Fruit fly (Drosophila melanogaster) Kc167 (cell line): ENCODE measurements around the gene CG17768.
A peak's percentile ranks its signal among the peaks of the same experiment; 100 is the strongest.

Source experiments
- Myc ChIP-seq: fragments of >200 bp; optimal IDR thresholded peaks from 2 replicates; lab custom pipeline; 2017; ENCODE audit warnings: missing external identifiers
- Sin3A ChIP-seq: fragments of >200 bp; optimal IDR thresholded peaks from 2 replicates; lab custom pipeline; 2018; ENCODE audit warnings: missing external identifiers
- h ChIP-seq: fragments of >200 bp; optimal IDR thresholded peaks from 3 replicates; lab custom pipeline; 2018; ENCODE audit warnings: missing external identifiers
- insv ChIP-seq: fragments of >200 bp; optimal IDR thresholded peaks from 3 replicates; lab custom pipeline; 2018; ENCODE audit warnings: missing external identifiers
- psq ChIP-seq: fragments of >200 bp; optimal IDR thresholded peaks from 2 replicates; lab custom pipeline; 2017; ENCODE audit warnings: missing external identifiers
- ttk ChIP-seq: sonication (Bioruptor generic); optimal IDR thresholded peaks from 2 replicates; lab custom pipeline; 2017; ENCODE audit warnings: missing external identifiers

The CG17768 gene

DNA sequence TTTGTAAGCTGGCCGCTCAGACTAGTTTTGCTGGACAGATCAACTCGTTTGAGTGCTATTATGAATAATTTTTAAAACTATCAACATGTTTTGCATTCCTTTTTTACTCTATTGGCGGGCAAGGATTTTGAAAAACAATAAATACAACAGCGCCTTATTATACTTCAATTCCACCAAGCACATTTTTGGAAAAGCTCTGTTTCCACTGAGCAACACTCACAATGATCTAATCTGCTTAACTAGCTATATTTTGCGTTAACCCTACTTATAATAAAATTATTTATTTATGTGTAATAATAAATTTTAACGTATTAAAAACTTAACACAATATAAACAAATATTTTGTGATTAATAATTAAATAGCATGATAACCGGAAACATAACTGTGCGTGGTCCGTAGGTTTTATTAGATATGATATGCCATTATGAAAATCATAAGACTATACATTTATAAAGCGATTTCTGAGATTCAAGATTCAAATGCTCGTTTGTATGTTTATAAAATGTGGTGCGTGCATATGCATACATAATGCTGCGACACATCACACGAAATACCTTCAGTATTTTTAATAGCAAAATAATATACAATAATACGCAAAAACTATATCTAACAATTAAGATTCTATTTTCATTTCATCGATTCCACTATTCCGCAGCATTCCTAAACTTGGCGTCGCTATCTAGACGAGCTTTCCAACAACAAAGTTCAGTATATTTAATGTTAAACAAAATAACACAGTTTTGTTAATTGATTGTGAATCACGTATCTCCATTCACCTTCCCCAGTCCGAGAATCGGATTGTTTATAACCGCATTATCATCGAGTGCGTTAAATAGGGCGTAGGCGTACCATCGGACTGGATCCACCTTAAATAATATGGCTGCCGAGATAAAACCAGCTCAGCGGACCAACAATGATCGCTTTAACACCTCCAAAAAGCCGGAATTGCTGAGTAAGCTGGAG lies 17.9 kb upstream of the CG17768 start, which contains the start of the genes pie and Wdfy2:
Gene pie, minus strand, starts transcription at position 138 of the 964 bp plus-strand sequence.
Gene Wdfy2, plus strand, starts transcription at position 649 of the 964 bp plus-strand sequence.
- TF ChIP-seq insv (lab: Kevin White, UChicago) (no peak), psq (lab: Kevin White, UChicago) (no peak), Sin3A (no peak), h (lab: Kevin White, UChicago) (no peak), Myc (no peak), ttk (lab: Kevin White, UChicago) (no peak)

- TF ChIP-seq ttk (lab: Kevin White, UChicago) (no peak), psq (lab: Kevin White, UChicago) (no peak), Sin3A (no peak), h (lab: Kevin White, UChicago) (no peak), insv (lab: Kevin White, UChicago) (no peak), Myc (no peak)
These were observed 14.0 kb upstream of the CG17768 start, which contains the start of gene RfC3 for dm6 chr2L:10418981-10419380. Gene RfC3 (plus strand): TSS chr2L:10419190.

DNA sequence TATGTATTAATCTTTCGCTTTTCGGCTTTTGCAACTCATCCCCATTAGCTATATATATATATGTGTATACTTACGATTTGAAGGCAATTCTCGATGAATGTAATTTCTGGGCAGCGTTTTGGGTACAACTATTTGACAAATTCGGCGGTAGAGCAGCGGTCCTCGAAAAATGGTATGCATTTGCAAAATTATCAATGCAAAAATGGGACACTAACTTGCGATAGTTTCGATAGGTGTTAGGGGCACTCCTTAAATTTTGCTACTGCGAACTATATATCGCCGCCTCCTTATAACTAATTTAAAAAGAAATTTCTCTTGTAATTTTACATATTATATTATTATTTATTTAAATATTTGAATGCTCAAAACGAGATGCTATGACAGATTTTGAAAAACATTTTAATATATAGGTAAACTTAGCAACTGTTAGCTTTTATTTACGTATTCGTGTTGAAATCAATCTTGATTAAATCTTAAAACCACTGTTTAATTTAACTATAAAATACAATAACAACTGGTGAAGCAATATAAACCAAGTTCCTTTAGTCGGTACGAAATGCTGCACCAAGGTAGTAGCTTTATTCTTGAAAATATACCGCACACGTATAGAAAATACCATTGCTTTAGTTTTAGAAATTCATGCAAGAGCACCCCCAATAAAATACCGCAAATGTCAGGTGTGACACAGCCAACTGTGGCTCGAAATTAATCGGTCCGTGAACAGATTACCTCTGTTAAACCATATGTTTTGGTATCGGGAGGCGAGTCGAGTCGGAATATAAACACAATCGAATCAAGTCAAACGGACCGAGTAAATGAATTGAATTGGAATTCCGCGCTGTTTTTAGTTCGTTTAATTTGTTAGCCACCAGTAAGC lies 8.5 kb upstream of the CG17768 start, which contains the start of the genes CG5355 and Klp31E:
Gene CG5355, minus strand, starts transcription at position 213 of the 877 bp plus-strand sequence.
Gene Klp31E, plus strand, starts transcription at position 767 of the 877 bp plus-strand sequence.
- TF ChIP-seq ttk (lab: Kevin White, UChicago) (no peak), Sin3A (no peak), psq (lab: Kevin White, UChicago) (no peak), Myc (no peak), insv (lab: Kevin White, UChicago) (no peak), h (lab: Kevin White, UChicago) (no peak)

- TF ChIP-seq Sin3A (no peak), Myc (no peak), ttk (lab: Kevin White, UChicago) (no peak), psq (lab: Kevin White, UChicago) (no peak), insv (lab: Kevin White, UChicago) (no peak)
These were observed 3.1 kb upstream of the CG17768 start, which contains the start of the genes Ip259 and RpS27A for dm6 chr2L:10408122-10408576. Gene Ip259 (plus strand): TSS chr2L:10408352. Gene RpS27A (plus strand): TSS chr2L:10408352.

DNA sequence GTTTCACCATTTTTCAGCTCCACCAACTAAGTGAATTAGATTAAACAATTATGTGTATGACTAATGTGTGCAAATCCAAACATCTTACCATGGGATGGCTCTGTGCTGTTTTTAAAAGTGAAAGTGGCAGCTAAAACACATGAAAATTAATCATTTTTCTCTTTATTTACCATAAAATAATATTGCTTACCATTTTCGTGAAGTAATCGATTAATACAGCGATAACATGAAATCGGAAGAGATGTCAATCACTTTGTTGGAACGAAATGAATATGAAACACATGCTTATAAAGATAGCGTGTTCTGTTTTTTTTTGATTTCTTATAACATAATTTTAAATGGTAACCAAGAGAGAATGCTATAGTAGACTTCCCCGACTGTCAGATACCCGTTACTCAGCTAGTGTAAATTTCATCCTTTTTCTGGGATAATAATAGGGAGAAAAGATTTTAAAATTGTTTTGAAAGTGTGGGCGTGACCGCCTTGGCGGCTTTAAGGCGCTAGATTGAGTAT lies 1.1 kb downstream of the CG17768 start:
- TF ChIP-seq Sin3A (no peak), ttk (lab: Kevin White, UChicago) (no peak), h (lab: Kevin White, UChicago) (no peak), Myc (no peak), insv (lab: Kevin White, UChicago) (no peak), psq (lab: Kevin White, UChicago) (no peak)

DNA sequence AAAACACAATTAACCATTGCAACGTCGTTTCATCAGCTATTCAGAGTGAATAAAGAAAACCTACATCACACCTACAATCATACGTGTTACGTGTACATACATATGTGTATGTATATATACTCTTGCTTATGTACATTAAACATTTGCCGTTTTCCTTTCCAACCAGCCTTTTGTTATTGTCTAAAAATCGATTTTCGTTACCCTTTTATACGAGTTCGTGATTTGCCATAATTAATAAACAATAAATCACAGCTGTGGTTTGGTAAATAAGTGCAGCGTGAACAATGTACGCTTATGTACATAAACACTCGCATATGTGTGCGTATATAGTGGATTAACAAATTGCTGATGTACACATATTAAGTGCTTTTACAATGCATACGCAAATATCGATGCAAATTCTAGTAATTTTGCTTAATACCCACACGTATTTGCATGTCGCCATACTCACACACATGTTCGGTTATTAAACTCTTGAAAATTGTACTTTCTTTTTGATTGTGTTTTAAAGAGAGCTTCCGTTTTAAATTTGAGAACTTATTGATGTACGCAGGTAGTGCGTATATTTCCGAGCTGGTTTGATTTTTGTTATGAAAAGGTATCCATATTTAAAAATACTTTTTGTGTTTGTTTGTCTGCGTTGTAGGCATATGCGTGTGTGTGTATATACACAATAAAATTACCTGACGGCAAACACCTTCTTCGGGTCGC lies 8.0 kb downstream of the CG17768 start:
- TF ChIP-seq psq (lab: Kevin White, UChicago) (no peak), insv (lab: Kevin White, UChicago) (no peak), Sin3A (no peak), h (lab: Kevin White, UChicago) (no peak), Myc (no peak)

- peak; percentile 31 for TF ChIP-seq psq (lab: Kevin White, UChicago)
- no peak for TF ChIP-seq ttk (lab: Kevin White, UChicago)
These were observed 8.5 kb downstream of the CG17768 start, which contains the start of gene Cnot4 for dm6 chr2L:10396488-10396824. Gene Cnot4 (plus strand): TSS chr2L:10396716.

DNA sequence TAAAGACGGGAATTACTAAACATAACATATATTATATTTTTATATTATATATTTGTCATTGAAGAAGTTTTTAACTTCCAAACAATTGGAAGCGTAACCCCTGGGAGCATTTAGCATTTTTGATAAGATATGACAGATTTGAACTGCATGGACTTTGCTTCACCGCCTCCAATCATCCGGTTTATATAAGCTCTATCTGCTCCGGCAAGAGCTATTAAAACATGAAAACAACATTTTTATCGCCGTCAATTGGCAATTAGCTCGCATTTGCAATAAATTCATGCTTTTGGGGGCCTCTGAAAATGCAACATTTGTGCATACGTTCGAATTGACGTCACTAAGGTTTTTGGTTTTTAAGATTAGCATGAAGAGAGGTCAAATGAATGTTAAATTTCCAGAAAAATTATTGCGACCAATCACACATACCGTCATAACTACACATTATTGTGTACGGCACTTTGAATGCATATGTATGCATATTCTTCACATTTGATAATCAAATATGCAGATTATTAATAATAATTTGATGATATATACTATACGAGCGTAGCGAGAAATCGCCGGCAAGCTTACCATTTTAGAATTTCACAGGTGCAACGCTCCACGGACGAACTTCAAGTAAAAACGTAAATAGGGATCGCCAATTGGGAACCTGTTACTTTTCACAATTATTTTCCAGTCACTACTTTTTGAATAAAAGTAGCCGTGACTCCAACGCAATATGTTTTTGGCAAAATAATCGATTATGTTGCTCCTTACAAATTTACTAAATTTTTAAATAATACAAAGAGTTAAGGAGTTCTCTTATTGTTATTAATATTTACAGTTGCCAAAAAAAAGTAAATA lies 9.1 kb downstream of the CG17768 start, which contains the start of gene Mdh1:
Gene Mdh1, minus strand, starts transcription at position 691 of the 846 bp plus-strand sequence.
- no peak for TF ChIP-seq Sin3A
- TF ChIP-seq Myc = no peak
- no peak for TF ChIP-seq insv (lab: Kevin White, UChicago)
- TF ChIP-seq h (lab: Kevin White, UChicago) = no peak
- no peak for TF ChIP-seq ttk (lab: Kevin White, UChicago)
- peak; percentile 52 for TF ChIP-seq psq (lab: Kevin White, UChicago)

DNA sequence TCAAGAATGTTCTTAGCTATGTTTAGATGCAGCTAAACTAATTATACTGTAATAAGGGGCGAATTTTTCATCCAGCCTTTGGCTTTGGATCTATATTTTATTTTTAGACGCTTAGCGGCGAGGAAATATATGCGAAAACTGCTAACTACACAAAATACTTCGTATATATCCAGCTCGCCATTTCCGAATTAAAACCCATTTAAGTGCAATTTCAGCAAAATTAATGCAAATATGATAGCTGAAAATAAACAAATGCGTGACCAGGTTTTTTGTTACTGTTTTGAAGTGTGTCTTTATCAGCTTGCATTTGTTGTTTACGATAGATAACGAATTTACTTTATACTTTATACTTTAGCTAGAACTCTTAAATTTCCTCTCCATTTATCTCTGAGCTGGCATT lies 10.0 kb downstream of the CG17768 start:
- TF ChIP-seq ttk (lab: Kevin White, UChicago) = no peak
- TF ChIP-seq Myc = no peak
- TF ChIP-seq psq (lab: Kevin White, UChicago) = no peak
- no peak for TF ChIP-seq h (lab: Kevin White, UChicago)
- TF ChIP-seq insv (lab: Kevin White, UChicago) = no peak
- TF ChIP-seq Sin3A = no peak

DNA sequence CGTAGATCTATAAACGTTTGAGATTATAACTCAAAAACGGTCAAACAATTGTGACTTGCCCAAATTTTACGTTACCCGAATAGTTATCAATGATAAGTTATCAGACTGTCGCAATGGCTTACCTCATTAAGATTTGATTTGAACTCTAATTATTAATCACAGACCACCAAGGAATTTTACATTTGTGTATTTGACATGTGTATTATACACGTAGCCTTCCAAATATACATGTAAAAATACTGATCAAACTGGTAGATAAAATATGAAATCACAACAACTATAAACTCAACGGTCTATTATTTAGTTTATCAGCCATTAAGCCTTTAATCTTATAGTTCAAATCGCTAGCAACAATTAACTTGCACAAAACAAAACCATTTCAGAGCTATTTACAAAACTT lies 11.5 kb downstream of the CG17768 start:
- TF ChIP-seq ttk (lab: Kevin White, UChicago) (no peak), Sin3A (no peak), insv (lab: Kevin White, UChicago) (no peak), Myc (no peak), h (lab: Kevin White, UChicago) (no peak), psq (lab: Kevin White, UChicago) (no peak)
